Fruit fly (Drosophila melanogaster) whole organism, adult: ENCODE measurements around the gene CG17601.

ENCODE experiments used
- CG11617 ChIP-seq: fragments of 200-800 bp; sonication (Bioruptor generic); optimal IDR thresholded peaks from 2 replicates; lab custom pipeline; 2017; ENCODE audit warnings: mild to moderate bottlenecking, missing biosample characterization, missing genetic modification reagents, missing genetic modification characterization
- CG12768 ChIP-seq: fragments of 200-800 bp; sonication (Bioruptor generic); optimal IDR thresholded peaks from 2 replicates; lab custom pipeline; 2017; ENCODE audit warnings: missing biosample characterization, missing genetic modification characterization, mild to moderate bottlenecking, moderate library complexity, missing genetic modification reagents
- CG14711 ChIP-seq: fragments of 200-800 bp; sonication (Bioruptor generic); optimal IDR thresholded peaks from 2 replicates; lab custom pipeline; 2018; ENCODE audit warnings: missing biosample characterization, mild to moderate bottlenecking, missing genetic modification characterization, moderate library complexity
- CG1620 ChIP-seq: fragments of 200-800 bp; sonication (Bioruptor generic); optimal IDR thresholded peaks from 2 replicates; lab custom pipeline; 2016; ENCODE audit warnings: missing biosample characterization, missing genetic modification characterization
- CG33017 ChIP-seq: fragments of 200-800 bp; sonication (Bioruptor generic); optimal IDR thresholded peaks from 2 replicates; lab custom pipeline; 2018; ENCODE audit warnings: missing biosample characterization, mild to moderate bottlenecking, missing genetic modification characterization, moderate library complexity
- CG5204 ChIP-seq: fragments of 200-800 bp; sonication (Bioruptor generic); optimal IDR thresholded peaks from 2 replicates; lab custom pipeline; 2016; ENCODE audit warnings: missing biosample characterization, missing genetic modification characterization
- CG7045 ChIP-seq: fragments of 200-800 bp; sonication (Bioruptor generic); optimal IDR thresholded peaks from 2 replicates; lab custom pipeline; 2017; ENCODE audit warnings: missing biosample characterization, mild to moderate bottlenecking, missing genetic modification characterization
- CG7101 ChIP-seq: fragments of 200-800 bp; sonication (Bioruptor generic); optimal IDR thresholded peaks from 2 replicates; lab custom pipeline; 2018; ENCODE audit warnings: missing biosample characterization, mild to moderate bottlenecking, missing genetic modification characterization, moderate library complexity
- Clk ChIP-seq: fragments of 200-800 bp; sonication (Bioruptor generic); optimal IDR thresholded peaks from 2 replicates; lab custom pipeline; 2017; ENCODE audit warnings: missing biosample characterization, missing genetic modification characterization
- Crg-1 ChIP-seq: fragments of 200-800 bp; sonication (Bioruptor generic); optimal IDR thresholded peaks from 2 replicates; lab custom pipeline; 2016; ENCODE audit warnings: missing biosample characterization, missing genetic modification characterization
- Hr96 ChIP-seq: fragments of 200-800 bp; sonication (Bioruptor generic); optimal IDR thresholded peaks from 2 replicates; lab custom pipeline; 2016; ENCODE audit warnings: missing biosample characterization, missing genetic modification characterization
- Mnt ChIP-seq: fragments of 200-800 bp; sonication (Bioruptor generic); optimal IDR thresholded peaks from 2 replicates; lab custom pipeline; 2016; ENCODE audit warnings: missing biosample characterization, mild to moderate bottlenecking, missing genetic modification characterization
- bab1 ChIP-seq: fragments of 200-800 bp; sonication (Bioruptor generic); optimal IDR thresholded peaks from 3 replicates; lab custom pipeline; 2019; ENCODE audit warnings: missing biosample characterization, mild to moderate bottlenecking, missing genetic modification characterization, moderate library complexity
- cic ChIP-seq: fragments of 200-800 bp; sonication (Bioruptor generic); optimal IDR thresholded peaks from 2 replicates; lab custom pipeline; 2017; ENCODE audit warnings: missing biosample characterization, mild to moderate bottlenecking, missing genetic modification characterization, moderate library complexity
- cnc ChIP-seq, 2 experiments: fragments of >200 bp; optimal IDR thresholded peaks; 2 replicates each; lab custom pipeline; 2017
- kay ChIP-seq: fragments of 200-800 bp; sonication (Bioruptor generic); peaks from one replicate; lab custom pipeline; 2016; ENCODE audit warnings: missing biosample characterization, missing genetic modification characterization, borderline replicate concordance
- ovo ChIP-seq: fragments of 200-800 bp; sonication (Bioruptor generic); optimal IDR thresholded peaks from 2 replicates; lab custom pipeline; 2016; ENCODE audit warnings: missing biosample characterization, missing genetic modification characterization
- pad ChIP-seq: fragments of 200-800 bp; sonication (Bioruptor generic); optimal IDR thresholded peaks from 3 replicates; lab custom pipeline; 2017; ENCODE audit warnings: missing biosample characterization, missing genetic modification characterization, mild to moderate bottlenecking, moderate library complexity, missing genetic modification reagents
- tj ChIP-seq: fragments of 200-800 bp; sonication (Bioruptor generic); optimal IDR thresholded peaks from 3 replicates; lab custom pipeline; 2017; ENCODE audit warnings: missing biosample characterization, mild to moderate bottlenecking, missing genetic modification characterization, moderate library complexity
- toe ChIP-seq: fragments of 200-800 bp; sonication (Bioruptor generic); optimal IDR thresholded peaks from 2 replicates; lab custom pipeline; 2016; ENCODE audit warnings: missing biosample characterization, missing genetic modification characterization

CG17601 gene

dm6 chrX:22527210-22527609 lies 19.7 kb upstream of the CG17601 start:
- TF ChIP-seq pad (GFP tag; lab: Kevin White, UChicago), result no peak
- TF ChIP-seq CG7101 (tag; lab: Kevin White, UChicago), result no peak

- TF ChIP-seq CG7045 (GFP tag; lab: Kevin White, UChicago) (no peak), tj (peak; percentile 85), Hr96 (GFP tag; lab: Kevin White, UChicago) (no peak), CG14711 (tag; lab: Kevin White, UChicago) (peak; percentile 14), kay (GFP tag; lab: Kevin White, UChicago) (no peak), Crg-1 (no peak), bab1 (GFP tag; lab: Kevin White, UChicago) (peak; percentile 59), CG1620 (GFP tag; lab: Kevin White, UChicago) (no peak), cic (GFP tag; lab: Kevin White, UChicago) (no peak)
Measured at dm6 chrX:22529664-22530321, 17.1 kb upstream of the CG17601 start, which contains the start of gene S6kII. Gene S6kII, plus strand, starts transcription at chrX:22529964.

dm6 chrX:22540065-22540504 lies 6.8 kb upstream of the CG17601 start, which contains the start of gene CG17598:
Gene CG17598, minus strand, starts transcription at chrX:22540383.
- TF ChIP-seq Mnt (GFP tag; lab: Kevin White, UChicago), result no peak
- TF ChIP-seq CG1620 (GFP tag; lab: Kevin White, UChicago), result no peak
- no peak for TF ChIP-seq CG11617
- no peak for TF ChIP-seq CG7101 (tag; lab: Kevin White, UChicago)
- TF ChIP-seq pad (GFP tag; lab: Kevin White, UChicago), result no peak
- no peak for TF ChIP-seq Hr96 (GFP tag; lab: Kevin White, UChicago)
- TF ChIP-seq tj, result no peak
- no peak for TF ChIP-seq cnc (optimal IDR thresholded peaks at IDR 0.05; lab: Kevin White, UChicago)
- no peak for TF ChIP-seq ovo (GFP tag; lab: Kevin White, UChicago)
- TF ChIP-seq toe, result no peak
- no peak for TF ChIP-seq CG33017 (tag; lab: Kevin White, UChicago)
- no peak for TF ChIP-seq CG14711 (tag; lab: Kevin White, UChicago)
- TF ChIP-seq Clk, result no peak
- TF ChIP-seq kay (GFP tag; lab: Kevin White, UChicago), result no peak
- TF ChIP-seq CG5204, result no peak
- TF ChIP-seq CG12768 (GFP tag; lab: Kevin White, UChicago), result no peak
- TF ChIP-seq Crg-1, result no peak
- TF ChIP-seq CG7045 (GFP tag; lab: Kevin White, UChicago), result no peak
- no peak for TF ChIP-seq cic (GFP tag; lab: Kevin White, UChicago)
- TF ChIP-seq bab1 (GFP tag; lab: Kevin White, UChicago), result no peak

- no peak for TF ChIP-seq tj
- no peak for TF ChIP-seq bab1 (GFP tag; lab: Kevin White, UChicago)
- TF ChIP-seq CG12768 (GFP tag; lab: Kevin White, UChicago), result no peak
- no peak for TF ChIP-seq toe
- TF ChIP-seq CG11617, result no peak
- no peak for TF ChIP-seq Hr96 (GFP tag; lab: Kevin White, UChicago)
- no peak for TF ChIP-seq cic (GFP tag; lab: Kevin White, UChicago)
- TF ChIP-seq kay (GFP tag; lab: Kevin White, UChicago), result no peak
- no peak for TF ChIP-seq Mnt (GFP tag; lab: Kevin White, UChicago)
- TF ChIP-seq CG7045 (GFP tag; lab: Kevin White, UChicago), result no peak
- TF ChIP-seq ovo (GFP tag; lab: Kevin White, UChicago), result no peak
- no peak for TF ChIP-seq pad (GFP tag; lab: Kevin White, UChicago)
- no peak for TF ChIP-seq CG7101 (tag; lab: Kevin White, UChicago)
- no peak for TF ChIP-seq Crg-1
- TF ChIP-seq CG14711 (tag; lab: Kevin White, UChicago), result no peak
- TF ChIP-seq CG33017 (tag; lab: Kevin White, UChicago), result no peak
Measured at dm6 chrX:22544222-22544621, 2.7 kb upstream of the CG17601 start, which contains the start of gene Cluap1. Gene Cluap1, minus strand, starts transcription at chrX:22544322.

dm6 chrX:22544660-22545059 lies 2.2 kb upstream of the CG17601 start:
- TF ChIP-seq ovo (GFP tag; lab: Kevin White, UChicago) (no peak), CG11617 (no peak), pad (GFP tag; lab: Kevin White, UChicago) (no peak), tj (no peak), Hr96 (GFP tag; lab: Kevin White, UChicago) (no peak), toe (no peak), CG12768 (GFP tag; lab: Kevin White, UChicago) (no peak), bab1 (GFP tag; lab: Kevin White, UChicago) (no peak), Clk (no peak)

dm6 chrX:22574362-22574761 lies 27.5 kb downstream of the CG17601 start:
- TF ChIP-seq Crg-1 (no peak), cnc (optimal IDR thresholded peaks at IDR 0.05; lab: Kevin White, UChicago) (no peak), CG12768 (GFP tag; lab: Kevin White, UChicago) (no peak), toe (no peak), tj (no peak), ovo (GFP tag; lab: Kevin White, UChicago) (no peak), cic (GFP tag; lab: Kevin White, UChicago) (no peak), CG7101 (tag; lab: Kevin White, UChicago) (no peak), Clk (no peak), kay (GFP tag; lab: Kevin White, UChicago) (no peak), CG14711 (tag; lab: Kevin White, UChicago) (no peak), CG7045 (GFP tag; lab: Kevin White, UChicago) (no peak), pad (GFP tag; lab: Kevin White, UChicago) (no peak), Hr96 (GFP tag; lab: Kevin White, UChicago) (no peak), CG1620 (GFP tag; lab: Kevin White, UChicago) (no peak), Mnt (GFP tag; lab: Kevin White, UChicago) (no peak), bab1 (GFP tag; lab: Kevin White, UChicago) (no peak), CG11617 (no peak), CG33017 (tag; lab: Kevin White, UChicago) (no peak), CG5204 (no peak)
